Fruit fly (Drosophila melanogaster) whole organism, embryonic: Measurements from ENCODE around the gene mnd.
A peak's percentile ranks its signal among the peaks of the same experiment; 100 is the strongest.

Source experiments
- B-H1 ChIP-seq: fragments of 200-800 bp; sonication (Bioruptor generic); IDR thresholded peaks from 3 replicates; pipeline ENCODE4 v1.3.6; 2022; ENCODE audit warnings: missing biosample characterization, missing genetic modification characterization
- B-H2 ChIP-seq: fragments of 200-800 bp; sonication (Bioruptor generic); optimal IDR thresholded peaks from 2 replicates; lab custom pipeline; 2018; ENCODE audit warnings: missing biosample characterization, mild to moderate bottlenecking, missing genetic modification characterization
- CG10147 ChIP-seq: fragments of 200-800 bp; sonication (Bioruptor generic); optimal IDR thresholded peaks from 2 replicates; lab custom pipeline; 2019; ENCODE audit warnings: missing biosample characterization, mild to moderate bottlenecking, missing genetic modification characterization, moderate library complexity
- CG10431 ChIP-seq: fragments of 200-800 bp; sonication (Bioruptor generic); optimal IDR thresholded peaks from 3 replicates; lab custom pipeline; 2018; ENCODE audit warnings: missing biosample characterization, mild to moderate bottlenecking, missing genetic modification characterization
- CG10654 ChIP-seq: fragments of 200-800 bp; sonication (Bioruptor generic); optimal IDR thresholded peaks from 2 replicates; lab custom pipeline; 2016; ENCODE audit warnings: missing biosample characterization, missing genetic modification characterization
- CG12071 ChIP-seq: fragments of 200-800 bp; sonication (Bioruptor generic); optimal IDR thresholded peaks from 3 replicates; lab custom pipeline; 2018; ENCODE audit warnings: missing biosample characterization, mild to moderate bottlenecking, missing genetic modification characterization
- CG12104 ChIP-seq: fragments of 200-800 bp; sonication (Bioruptor generic); optimal IDR thresholded peaks from 3 replicates; lab custom pipeline; 2016; ENCODE audit warnings: missing biosample characterization, missing genetic modification characterization
- CG12942 ChIP-seq: fragments of 200-800 bp; sonication (Bioruptor generic); optimal IDR thresholded peaks from 3 replicates; lab custom pipeline; 2016; ENCODE audit warnings: missing biosample characterization, missing genetic modification characterization
- CG14710 ChIP-seq: fragments of 200-800 bp; sonication (Bioruptor generic); optimal IDR thresholded peaks from 3 replicates; lab custom pipeline; 2019; ENCODE audit warnings: missing biosample characterization, mild to moderate bottlenecking, missing genetic modification characterization, moderate library complexity
- CG15696 ChIP-seq: fragments of 200-800 bp; sonication (Bioruptor generic); optimal IDR thresholded peaks from 2 replicates; lab custom pipeline; 2019; ENCODE audit warnings: missing biosample characterization, mild to moderate bottlenecking, missing genetic modification characterization, moderate library complexity
- CG17568 ChIP-seq: fragments of 200-800 bp; sonication (Bioruptor generic); optimal IDR thresholded peaks from 2 replicates; lab custom pipeline; 2018; ENCODE audit warnings: missing biosample characterization, mild to moderate bottlenecking, missing genetic modification characterization, moderate library complexity
- CG17912 ChIP-seq: fragments of 200-800 bp; sonication (Bioruptor generic); optimal IDR thresholded peaks from 2 replicates; lab custom pipeline; 2018; ENCODE audit warnings: missing biosample characterization, mild to moderate bottlenecking, missing genetic modification characterization
- CG1832 ChIP-seq: fragments of 200-800 bp; sonication (Bioruptor generic); optimal IDR thresholded peaks from 2 replicates; lab custom pipeline; 2017; ENCODE audit warnings: missing biosample characterization, mild to moderate bottlenecking, missing genetic modification characterization, inconsistent platforms
- CG2199 ChIP-seq: fragments of 200-800 bp; sonication (Bioruptor generic); IDR thresholded peaks from 3 replicates; pipeline ENCODE4 v1.3.6; 2022; ENCODE audit warnings: missing biosample characterization, missing genetic modification characterization
- CG2875 ChIP-seq: fragments of 200-800 bp; sonication (Bioruptor generic); optimal IDR thresholded peaks from 2 replicates; lab custom pipeline; 2017; ENCODE audit warnings: missing biosample characterization, mild to moderate bottlenecking, missing genetic modification characterization, missing genetic modification reagents
- CG4707 ChIP-seq: fragments of 200-800 bp; sonication (Bioruptor generic); optimal IDR thresholded peaks from 2 replicates; lab custom pipeline; 2018; ENCODE audit warnings: missing biosample characterization, mild to moderate bottlenecking, missing genetic modification characterization, moderate library complexity
- CG5180 ChIP-seq: fragments of 200-800 bp; sonication (Bioruptor generic); optimal IDR thresholded peaks from 3 replicates; lab custom pipeline; 2017; ENCODE audit warnings: missing biosample characterization, missing genetic modification characterization, mild to moderate bottlenecking, moderate library complexity, missing genetic modification reagents
- CG6254 ChIP-seq: fragments of 200-800 bp; sonication (Bioruptor generic); optimal IDR thresholded peaks from 3 replicates; lab custom pipeline; 2017; ENCODE audit warnings: mild to moderate bottlenecking, missing biosample characterization, missing genetic modification reagents, missing genetic modification characterization
- CG8290 ChIP-seq, 3 experiments: fragments of 200-800 bp; sonication (Bioruptor generic); optimal IDR thresholded peaks; 2 replicates each; lab custom pipeline; 2016 to 2019; ENCODE audit warnings: missing biosample characterization in 3 of 3, missing genetic modification characterization in 3 of 3, mild to moderate bottlenecking in 2 of 3, moderate library complexity in 1 of 3
- CG9609 ChIP-seq: fragments of 200-800 bp; sonication (Bioruptor generic); optimal IDR thresholded peaks from 3 replicates; lab custom pipeline; 2016; ENCODE audit warnings: missing biosample characterization, missing genetic modification characterization
- CG9727 ChIP-seq: fragments of 200-800 bp; sonication (Bioruptor generic); optimal IDR thresholded peaks from 3 replicates; lab custom pipeline; 2017; ENCODE audit warnings: missing biosample characterization, mild to moderate bottlenecking, missing genetic modification characterization
- CHES-1-like ChIP-seq: fragments of 200-800 bp; sonication (Bioruptor generic); optimal IDR thresholded peaks from 2 replicates; lab custom pipeline; 2016; ENCODE audit warnings: missing biosample characterization, missing genetic modification characterization
- CTCF ChIP-seq: fragments of 200-800 bp; sonication (Bioruptor generic); optimal IDR thresholded peaks from 2 replicates; lab custom pipeline; 2017; ENCODE audit warnings: missing biosample characterization, mild to moderate bottlenecking, missing genetic modification characterization, moderate library complexity
- Dbx ChIP-seq: fragments of 200-800 bp; sonication (Bioruptor generic); IDR thresholded peaks from 3 replicates; pipeline ENCODE4 v1.3.6; 2022; ENCODE audit warnings: missing biosample characterization, missing genetic modification characterization
- Gug ChIP-seq: fragments of 200-800 bp; sonication (Bioruptor generic); IDR thresholded peaks from 4 replicates; pipeline ENCODE4 v1.3.6; 2022; ENCODE audit warnings: missing biosample characterization, missing genetic modification characterization
- HLHmδ ChIP-seq: fragments of 200-800 bp; sonication (Bioruptor generic); optimal IDR thresholded peaks from 2 replicates; lab custom pipeline; 2018; ENCODE audit warnings: missing biosample characterization, mild to moderate bottlenecking, missing genetic modification characterization, moderate library complexity
- Hmx ChIP-seq: fragments of 200-800 bp; sonication (Bioruptor generic); optimal IDR thresholded peaks from 2 replicates; lab custom pipeline; 2016; ENCODE audit warnings: missing biosample characterization, missing genetic modification characterization
- MTF-1 ChIP-seq: fragments of 200-800 bp; sonication (Bioruptor generic); optimal IDR thresholded peaks from 2 replicates; lab custom pipeline; 2018; ENCODE audit warnings: missing biosample characterization, mild to moderate bottlenecking, missing genetic modification characterization, borderline replicate concordance
- Med ChIP-seq: fragments of 200-800 bp; sonication (Bioruptor generic); peaks from one replicate; lab custom pipeline; 2016; ENCODE audit warnings: missing biosample characterization, missing genetic modification characterization, mild to moderate bottlenecking, inconsistent platforms, moderate library complexity
- Poxn ChIP-seq: fragments of 200-800 bp; sonication (Bioruptor generic); IDR thresholded peaks from 2 replicates; pipeline ENCODE4 v1.3.6; 2022; ENCODE audit warnings: missing biosample characterization, missing genetic modification characterization
- aop ChIP-seq: fragments of 200-800 bp; sonication (Bioruptor generic); IDR thresholded peaks from 2 replicates; pipeline ENCODE4 v1.3.6; 2022; ENCODE audit warnings: missing biosample characterization, missing genetic modification characterization
- caup ChIP-seq: fragments of 200-800 bp; sonication (Bioruptor generic); optimal IDR thresholded peaks from 3 replicates; lab custom pipeline; 2017; ENCODE audit warnings: missing biosample characterization, mild to moderate bottlenecking, missing genetic modification characterization, moderate library complexity; ENCODE audit not compliant: severe bottlenecking
- chif ChIP-seq, 2 experiments: fragments of 200-800 bp; sonication (Bioruptor generic); optimal IDR thresholded peaks; 3 replicates each; lab custom pipeline; 2016; ENCODE audit warnings: missing biosample characterization in 2 of 2, missing genetic modification characterization in 2 of 2
- chinmo ChIP-seq: fragments of 200-800 bp; sonication (Bioruptor generic); IDR thresholded peaks from 4 replicates; pipeline ENCODE4 v1.3.6; 2022; ENCODE audit warnings: missing biosample characterization, missing genetic modification characterization; ENCODE audit not compliant: partially characterized antibody
- chn ChIP-seq: fragments of 200-800 bp; sonication (Bioruptor generic); optimal IDR thresholded peaks from 2 replicates; lab custom pipeline; 2016; ENCODE audit warnings: missing biosample characterization, missing genetic modification characterization
- ci ChIP-seq: fragments of 200-800 bp; sonication (Bioruptor generic); IDR thresholded peaks from 3 replicates; pipeline ENCODE4 v1.3.6; 2022; ENCODE audit warnings: missing biosample characterization, missing genetic modification characterization
- cwo ChIP-seq: fragments of 200-800 bp; sonication (Bioruptor generic); optimal IDR thresholded peaks from 3 replicates; lab custom pipeline; 2017; ENCODE audit warnings: missing biosample characterization, missing genetic modification characterization, mild to moderate bottlenecking, moderate library complexity, missing genetic modification reagents
- dm ChIP-seq: fragments of 200-800 bp; sonication (Bioruptor generic); optimal IDR thresholded peaks from 3 replicates; lab custom pipeline; 2016; ENCODE audit warnings: missing biosample characterization, missing genetic modification characterization
- ems ChIP-seq: fragments of 200-800 bp; sonication (Bioruptor generic); optimal IDR thresholded peaks from 3 replicates; lab custom pipeline; 2016; ENCODE audit warnings: missing biosample characterization, missing genetic modification characterization
- fu2 ChIP-seq: fragments of 200-800 bp; sonication (Bioruptor generic); optimal IDR thresholded peaks from 2 replicates; lab custom pipeline; 2016; ENCODE audit warnings: missing biosample characterization, missing genetic modification characterization
- grau ChIP-seq: fragments of 200-800 bp; optimal IDR thresholded peaks from 3 replicates; lab custom pipeline; 2019; ENCODE audit warnings: missing biosample characterization, mild to moderate bottlenecking, missing genetic modification characterization, moderate library complexity
- grn ChIP-seq: fragments of 200-800 bp; sonication (Bioruptor generic); optimal IDR thresholded peaks from 3 replicates; lab custom pipeline; 2017; ENCODE audit warnings: missing biosample characterization, missing genetic modification characterization
- gt ChIP-seq: fragments of 200-800 bp; sonication (Bioruptor generic); IDR thresholded peaks from 2 replicates; pipeline ENCODE4 v1.3.6; 2022; ENCODE audit warnings: missing biosample characterization, missing genetic modification characterization
- jing ChIP-seq: fragments of 200-800 bp; sonication (Bioruptor generic); optimal IDR thresholded peaks from 2 replicates; lab custom pipeline; 2018; ENCODE audit warnings: missing biosample characterization, mild to moderate bottlenecking, missing genetic modification characterization
- pan ChIP-seq, 4 experiments: fragments of >200 bp in 3 of 4; fragments of 200-800 bp in 1 of 4; sonication (Bioruptor generic) in 1 of 4; optimal IDR thresholded peaks in 3 of 4; IDR thresholded peaks in 1 of 4; 2 replicates each; pipeline versions ENCODE4 v1.3.6 to Lab custom; 2017 to 2022; ENCODE audit warnings: missing biosample characterization in 2 of 4, missing genetic modification characterization in 2 of 4, mixed read lengths in 1 of 4
- prd ChIP-seq, 3 experiments: fragments of >200 bp in 2 of 3; fragments of 200-800 bp in 1 of 3; sonication (Bioruptor generic) in 1 of 3; optimal IDR thresholded peaks in 2 of 3; IDR thresholded peaks in 1 of 3; 2 replicates in 2 of 3; 3 replicates in 1 of 3; pipeline versions ENCODE4 v1.3.6 to Lab custom; 2017 to 2022; ENCODE audit warnings: missing biosample characterization in 1 of 3, missing genetic modification characterization in 1 of 3
- pum ChIP-seq: fragments of 200-800 bp; sonication (Bioruptor generic); optimal IDR thresholded peaks from 2 replicates; lab custom pipeline; 2016; ENCODE audit warnings: missing biosample characterization, missing genetic modification characterization
- sens ChIP-seq: fragments of 200-800 bp; sonication (Bioruptor generic); peaks from one replicate; lab custom pipeline; 2016; ENCODE audit warnings: missing biosample characterization, missing genetic modification characterization
- tll ChIP-seq, 2 experiments: fragments of 200-800 bp in 1 of 2; fragments of >200 bp in 1 of 2; sonication (Bioruptor generic) in 1 of 2; optimal IDR thresholded peaks; 2 replicates each; lab custom pipeline; 2017 to 2019; ENCODE audit warnings: missing biosample characterization in 2 of 2, missing genetic modification characterization in 2 of 2, mild to moderate bottlenecking in 1 of 2, moderate library complexity in 1 of 2

The mnd gene

dm6 chr3L:14988231-14988630 is 3.3 kb downstream of the mnd start:
- TF ChIP-seq CG12942 (no peak), CG12071 (GFP tag; lab: Kevin White, UChicago) (no peak), MTF-1 (GFP tag; lab: Kevin White, UChicago) (peak; percentile 36), CG9727 (GFP tag; lab: Kevin White, UChicago) (peak; percentile 1), Hmx (GFP tag; lab: Kevin White, UChicago) (no peak), CG10431 (GFP tag; lab: Kevin White, UChicago) (no peak), HLHmδ (GFP tag; lab: Kevin White, UChicago) (peak; percentile 41), ems (GFP tag; lab: Kevin White, UChicago) (no peak), pum (GFP tag; lab: Kevin White, UChicago) (no peak), jing (GFP tag; lab: Kevin White, UChicago) (no peak), CG14710 (tag; lab: Kevin White, UChicago) (no peak), CG9609 (GFP tag; lab: Kevin White, UChicago) (no peak), chinmo (GFP tag; lab: Robert Waterston, UW) (no peak), grn (GFP tag; lab: Kevin White, UChicago) (no peak), ci (peak; percentile 34; the same call in 1 of the 3 replicates), CG10147 (no peak), CG6254 (peak; percentile 24), CG8290 (GFP tag; optimal IDR thresholded peaks at IDR 0.05; lab: Kevin White, UChicago) (no peak), CG8290 (tag; optimal IDR thresholded peaks at IDR 0.05; lab: Kevin White, UChicago) (peak in 1 of 2 experiments; percentile 8), tll (GFP tag; optimal IDR thresholded peaks at IDR 0.05; lab: Kevin White, UChicago) (peak in 1 of 2 experiments; percentile 3), CG4707 (GFP tag; lab: Kevin White, UChicago) (no peak), Poxn (GFP tag; lab: Robert Waterston, UW) (no peak), sens (GFP tag; lab: Kevin White, UChicago) (peak; percentile 76), Gug (GFP tag; lab: Robert Waterston, UW) (no peak), chn (GFP tag; lab: Kevin White, UChicago) (no peak), Med (GFP tag; lab: Kevin White, UChicago) (peak; percentile 68), CG10654 (GFP tag; lab: Kevin White, UChicago) (no peak), prd (optimal IDR thresholded peaks at IDR 0.05; lab: Kevin White, UChicago) (no peak), prd (GFP tag; IDR thresholded peaks at IDR 0.05; lab: Robert Waterston, UW) (no peak), fu2 (GFP tag; lab: Kevin White, UChicago) (no peak), grau (no peak), CG5180 (GFP tag; lab: Kevin White, UChicago) (no peak), CHES-1-like (GFP tag; lab: Kevin White, UChicago) (no peak), Dbx (GFP tag; lab: Robert Waterston, UW) (peak; percentile 12; the same call in 1 of the 3 replicates), pan (optimal IDR thresholded peaks at IDR 0.05; lab: Kevin White, UChicago) (no peak), pan (GFP tag; optimal IDR thresholded peaks at IDR 0.05 in 1 of 2, IDR thresholded peaks at IDR 0.05 in 1 of 2) (no peak), CG12104 (GFP tag; lab: Kevin White, UChicago) (no peak), CG2199 (GFP tag; lab: Robert Waterston, UW) (0 out of 3 replicates have a peak, but pooled peaks have one; percentile 23), B-H1 (GFP tag; lab: Robert Waterston, UW) (no peak), CG2875 (no peak), chif (GFP tag; optimal IDR thresholded peaks at IDR 0.05; lab: Kevin White, UChicago) (no peak), CTCF (GFP tag; lab: Kevin White, UChicago) (no peak), CG15696 (tag; lab: Kevin White, UChicago) (no peak), CG17568 (GFP tag; lab: Kevin White, UChicago) (peak; percentile 12), aop (GFP tag; lab: Robert Waterston, UW) (no peak), CG1832 (GFP tag; lab: Kevin White, UChicago) (no peak), CG17912 (GFP tag; lab: Kevin White, UChicago) (no peak), dm (GFP tag; lab: Kevin White, UChicago) (no peak), B-H2 (GFP tag; lab: Kevin White, UChicago) (no peak), cwo (GFP tag; lab: Kevin White, UChicago) (no peak), gt (GFP tag; lab: Robert Waterston, UW) (no peak), caup (GFP tag; lab: Kevin White, UChicago) (peak; percentile 47)
